1 fruit fly cellular context compared by ENCODE assay signal in genomic region chr3R:6397611-6398092, dm6.
TF ChIP-seq lines count a peak whose summit lies in the region.

No protein-coding gene starts in this region.

TF ChIP-seq in whole organism, embryonic, 481 proteins besides CTCF, POLR2A, EP300 and RAD21 (continued from another document and continues in another):
- no peak for TF ChIP-seq ato (GFP tag; IDR thresholded peaks at IDR 0.05; lab: Robert Waterston, UW; ENCODE audit: partially characterized antibody)
- peak; percentile 11 for TF ChIP-seq CG7556 (GFP tag; optimal IDR thresholded peaks at IDR 0.05; lab: Kevin White, UChicago)
- TF ChIP-seq Adf1 (GFP tag; IDR thresholded peaks at IDR 0.05; lab: Robert Waterston, UW): no peak
- TF ChIP-seq CG7786 (GFP tag; optimal IDR thresholded peaks at IDR 0.05; lab: Kevin White, UChicago): peak; percentile 45
- peak; percentile 20 for TF ChIP-seq CG12391 (tag; optimal IDR thresholded peaks at IDR 0.05; lab: Kevin White, UChicago)
- peak; percentile 14; the same call in 1 of the 2 replicates for TF ChIP-seq lmd (GFP tag; IDR thresholded peaks at IDR 0.05; lab: Robert Waterston, UW)
- no peak for TF ChIP-seq Neu2 (GFP tag; optimal IDR thresholded peaks at IDR 0.05; lab: Kevin White, UChicago; ENCODE audit: borderline replicate concordance)
- no peak for TF ChIP-seq fd3F (GFP tag; optimal IDR thresholded peaks at IDR 0.05; lab: Kevin White, UChicago)
- no peak for TF ChIP-seq cad (GFP tag; optimal IDR thresholded peaks at IDR 0.05; lab: Kevin White, UChicago)
- TF ChIP-seq gt (GFP tag; IDR thresholded peaks at IDR 0.05; lab: Robert Waterston, UW): no peak
- no peak for TF ChIP-seq Nf-YA (GFP tag; IDR thresholded peaks at IDR 0.05; lab: Robert Waterston, UW)
- no peak for TF ChIP-seq mirr (GFP tag; optimal IDR thresholded peaks at IDR 0.05; lab: Kevin White, UChicago)
- no peak for TF ChIP-seq CG16815 (GFP tag; optimal IDR thresholded peaks at IDR 0.05; lab: Kevin White, UChicago)
- no peak for TF ChIP-seq CG6689 (GFP tag; IDR thresholded peaks at IDR 0.05; lab: Robert Waterston, UW)
- no peak for TF ChIP-seq cato (GFP tag; optimal IDR thresholded peaks at IDR 0.05; lab: Kevin White, UChicago; ENCODE audit: borderline replicate concordance)
- no peak for TF ChIP-seq exex (tag; optimal IDR thresholded peaks at IDR 0.05; lab: Kevin White, UChicago)
- peak; percentile 24 for TF ChIP-seq CG2712 (tag; optimal IDR thresholded peaks at IDR 0.05; lab: Kevin White, UChicago)
- TF ChIP-seq tna (GFP tag; IDR thresholded peaks at IDR 0.05; lab: Robert Waterston, UW; ENCODE audit: partially characterized antibody): peak; percentile 68
- TF ChIP-seq jumu (GFP tag; optimal IDR thresholded peaks at IDR 0.05; lab: Kevin White, UChicago): peak; percentile 4
- no peak for TF ChIP-seq Poxn (GFP tag; IDR thresholded peaks at IDR 0.05; lab: Robert Waterston, UW)
- no peak for TF ChIP-seq CG1832 (GFP tag; optimal IDR thresholded peaks at IDR 0.05; lab: Kevin White, UChicago)
- TF ChIP-seq CG2120 (GFP tag; optimal IDR thresholded peaks at IDR 0.05; lab: Kevin White, UChicago): peak; percentile 61
- TF ChIP-seq Xrp1 (GFP tag; IDR thresholded peaks at IDR 0.05; lab: Robert Waterston, UW): peak; percentile 28; the same call in 1 of the 2 replicates
- TF ChIP-seq stwl (tag; optimal IDR thresholded peaks at IDR 0.05; lab: Kevin White, UChicago): no peak
- TF ChIP-seq CG15269 (tag; optimal IDR thresholded peaks at IDR 0.05; lab: Kevin White, UChicago): peak; percentile 34
- TF ChIP-seq CG12744 (GFP tag; optimal IDR thresholded peaks at IDR 0.05; lab: Kevin White, UChicago): no peak
- TF ChIP-seq h (optimal IDR thresholded peaks at IDR 0.05; lab: Kevin White, UChicago): no peak
- TF ChIP-seq Rfx (GFP tag; IDR thresholded peaks at IDR 0.05; lab: Robert Waterston, UW): 0 out of 2 replicates have a peak, but pooled peaks have one; percentile 23
- peak; percentile 55; the same call in 1 of the 3 replicates for TF ChIP-seq CG7963 (GFP tag; IDR thresholded peaks at IDR 0.05; lab: Robert Waterston, UW; ENCODE audit: partially characterized antibody)
- no peak; the same call in 1 of the 2 replicates for TF ChIP-seq slbo (GFP tag; IDR thresholded peaks at IDR 0.05; lab: Robert Waterston, UW)
- TF ChIP-seq lab (GFP tag; optimal IDR thresholded peaks at IDR 0.05; lab: Kevin White, UChicago): peak; percentile 27
- no peak for TF ChIP-seq CG3995 (GFP tag; optimal IDR thresholded peaks at IDR 0.05; lab: Kevin White, UChicago)
- no peak for TF ChIP-seq CG8359 (GFP tag; optimal IDR thresholded peaks at IDR 0.05; lab: Kevin White, UChicago; ENCODE audit: borderline replicate concordance)
- TF ChIP-seq CG13287 (GFP tag; IDR thresholded peaks at IDR 0.05; lab: Robert Waterston, UW; ENCODE audit: partially characterized antibody): no peak
- TF ChIP-seq Dfd (GFP tag; optimal IDR thresholded peaks at IDR 0.05; lab: Kevin White, UChicago): no peak
- no peak for TF ChIP-seq trh (GFP tag; optimal IDR thresholded peaks at IDR 0.05; lab: Kevin White, UChicago)
- TF ChIP-seq ap (GFP tag; IDR thresholded peaks at IDR 0.05; lab: Robert Waterston, UW): no peak
- TF ChIP-seq CoRest (tag; optimal IDR thresholded peaks at IDR 0.05; lab: Kevin White, UChicago): peak; percentile 48
- TF ChIP-seq fu2 (GFP tag; optimal IDR thresholded peaks at IDR 0.05; lab: Kevin White, UChicago): no peak
- no peak for TF ChIP-seq tll (GFP tag; optimal IDR thresholded peaks at IDR 0.05; lab: Kevin White, UChicago)
- TF ChIP-seq CG11247 (GFP tag; IDR thresholded peaks at IDR 0.05; lab: Robert Waterston, UW): no peak
- TF ChIP-seq CG18764 (GFP tag; optimal IDR thresholded peaks at IDR 0.05; lab: Kevin White, UChicago): no peak
- TF ChIP-seq CG6272 (GFP tag; IDR thresholded peaks at IDR 0.05; lab: Robert Waterston, UW): no peak
- TF ChIP-seq CG7745 (tag; optimal IDR thresholded peaks at IDR 0.05; lab: Kevin White, UChicago): no peak
- TF ChIP-seq Drgx (GFP tag; IDR thresholded peaks at IDR 0.05; lab: Robert Waterston, UW): no peak
- peak; percentile 50 for TF ChIP-seq CG18599 (GFP tag; optimal IDR thresholded peaks at IDR 0.05; lab: Kevin White, UChicago)
- peak; percentile 4 for TF ChIP-seq CG9609 (GFP tag; optimal IDR thresholded peaks at IDR 0.05; lab: Kevin White, UChicago)
- no peak for TF ChIP-seq CG3065 (GFP tag; optimal IDR thresholded peaks at IDR 0.05; lab: Kevin White, UChicago)
- TF ChIP-seq CG15479 (GFP tag; optimal IDR thresholded peaks at IDR 0.05; lab: Kevin White, UChicago): no peak
- TF ChIP-seq CG7987 (GFP tag; optimal IDR thresholded peaks at IDR 0.05; lab: Kevin White, UChicago): no peak
- no peak for TF ChIP-seq shn (GFP tag; optimal IDR thresholded peaks at IDR 0.05; lab: Kevin White, UChicago)
- peak; percentile 61 for TF ChIP-seq row (GFP tag; IDR thresholded peaks at IDR 0.05; lab: Robert Waterston, UW)
- TF ChIP-seq aop (GFP tag; IDR thresholded peaks at IDR 0.05; lab: Robert Waterston, UW): no peak
- TF ChIP-seq disco-r (GFP tag; optimal IDR thresholded peaks at IDR 0.05; lab: Kevin White, UChicago): no peak
- TF ChIP-seq sqz (GFP tag; optimal IDR thresholded peaks at IDR 0.05; lab: Kevin White, UChicago): no peak
- TF ChIP-seq Ssrp (tag; optimal IDR thresholded peaks at IDR 0.05; lab: Kevin White, UChicago): peak; percentile 21
- no peak for TF ChIP-seq pita (GFP tag; optimal IDR thresholded peaks at IDR 0.05; lab: Kevin White, UChicago)
- no peak for TF ChIP-seq schlank (tag; optimal IDR thresholded peaks at IDR 0.05; lab: Kevin White, UChicago)
- no peak for TF ChIP-seq trem (tag; optimal IDR thresholded peaks at IDR 0.05; lab: Kevin White, UChicago)
- no peak for TF ChIP-seq dpn (GFP tag; optimal IDR thresholded peaks at IDR 0.05; lab: Kevin White, UChicago)
- TF ChIP-seq hth (optimal IDR thresholded peaks at IDR 0.05; lab: Kevin White, UChicago): no peak
- TF ChIP-seq sim (GFP tag; IDR thresholded peaks at IDR 0.05; lab: Robert Waterston, UW): no peak
- no peak for TF ChIP-seq Stat92E (GFP tag; optimal IDR thresholded peaks at IDR 0.05; lab: Kevin White, UChicago)
- TF ChIP-seq CG1024 (GFP tag; IDR thresholded peaks at IDR 0.05; lab: Robert Waterston, UW): no peak
- peak; percentile 12 for TF ChIP-seq tap (tag; optimal IDR thresholded peaks at IDR 0.05; lab: Kevin White, UChicago)
- no peak for TF ChIP-seq Dp (GFP tag; optimal IDR thresholded peaks at IDR 0.05; lab: Kevin White, UChicago)
- TF ChIP-seq CG8281 (tag; optimal IDR thresholded peaks at IDR 0.05; lab: Kevin White, UChicago): no peak
- TF ChIP-seq zf30C (GFP tag; optimal IDR thresholded peaks at IDR 0.05; lab: Kevin White, UChicago): no peak
- no peak for TF ChIP-seq CG30431 (GFP tag; optimal IDR thresholded peaks at IDR 0.05; lab: Kevin White, UChicago)
- no peak for TF ChIP-seq pnt (GFP tag; optimal IDR thresholded peaks at IDR 0.05; lab: Kevin White, UChicago)
- 0 out of 3 replicates have a peak, but pooled peaks have one; percentile 30 for TF ChIP-seq CG6791 (GFP tag; IDR thresholded peaks at IDR 0.05; lab: Robert Waterston, UW; ENCODE audit: partially characterized antibody)
- no peak for TF ChIP-seq zen2 (GFP tag; IDR thresholded peaks at IDR 0.05; lab: Robert Waterston, UW; ENCODE audit: partially characterized antibody)
- no peak for TF ChIP-seq CG6654 (GFP tag; optimal IDR thresholded peaks at IDR 0.05; lab: Kevin White, UChicago)
- TF ChIP-seq Mrtf (GFP tag; IDR thresholded peaks at IDR 0.05; lab: Robert Waterston, UW): no peak
- no peak for TF ChIP-seq CG14014 (GFP tag; IDR thresholded peaks at IDR 0.05; lab: Robert Waterston, UW)
- TF ChIP-seq nerfin-2 (GFP tag; IDR thresholded peaks at IDR 0.05; lab: Robert Waterston, UW; ENCODE audit: partially characterized antibody): peak; percentile 49
- no peak for TF ChIP-seq CG5180 (GFP tag; optimal IDR thresholded peaks at IDR 0.05; lab: Kevin White, UChicago)
- TF ChIP-seq tup (GFP tag; optimal IDR thresholded peaks at IDR 0.05; lab: Kevin White, UChicago): no peak
- no peak for TF ChIP-seq NC2β (GFP tag; optimal IDR thresholded peaks at IDR 0.05; lab: Kevin White, UChicago)
- no peak for TF ChIP-seq Max (GFP tag; optimal IDR thresholded peaks at IDR 0.05; lab: Kevin White, UChicago)
- peak; percentile 27; the same call in 1 of the 2 replicates for TF ChIP-seq al (GFP tag; IDR thresholded peaks at IDR 0.05; lab: Robert Waterston, UW)
- TF ChIP-seq oc (tag; optimal IDR thresholded peaks at IDR 0.05; lab: Kevin White, UChicago): no peak
- no peak for TF ChIP-seq H15 (GFP tag; IDR thresholded peaks at IDR 0.05; lab: Robert Waterston, UW)
- TF ChIP-seq scrt (GFP tag; optimal IDR thresholded peaks at IDR 0.05; lab: Kevin White, UChicago): peak; percentile 2
- TF ChIP-seq Scr (GFP tag; IDR thresholded peaks at IDR 0.05; lab: Robert Waterston, UW; ENCODE audit: partially characterized antibody): peak; percentile 31; the same call in 1 of the 2 replicates
- no peak for TF ChIP-seq pum (GFP tag; optimal IDR thresholded peaks at IDR 0.05; lab: Kevin White, UChicago)
- no peak for TF ChIP-seq her (GFP tag; optimal IDR thresholded peaks at IDR 0.05; lab: Kevin White, UChicago)
- TF ChIP-seq MBD-R2 (GFP tag; IDR thresholded peaks at IDR 0.05; lab: Robert Waterston, UW): no peak
- no peak for TF ChIP-seq Fer2 (tag; optimal IDR thresholded peaks at IDR 0.05; lab: Kevin White, UChicago)
- no peak for TF ChIP-seq CG15696 (tag; optimal IDR thresholded peaks at IDR 0.05; lab: Kevin White, UChicago)
- no peak for TF ChIP-seq CrebB (tag; optimal IDR thresholded peaks at IDR 0.05; lab: Kevin White, UChicago)
- TF ChIP-seq bcd (GFP tag; optimal IDR thresholded peaks at IDR 0.05; lab: Kevin White, UChicago): no peak
- TF ChIP-seq usp (GFP tag; optimal IDR thresholded peaks at IDR 0.05; lab: Kevin White, UChicago): no peak
- TF ChIP-seq CG11696 (GFP tag; IDR thresholded peaks at IDR 0.05; lab: Robert Waterston, UW): no peak
- no peak for TF ChIP-seq Asciz (GFP tag; optimal IDR thresholded peaks at IDR 0.05; lab: Kevin White, UChicago)
- TF ChIP-seq CG11504 (tag; optimal IDR thresholded peaks at IDR 0.05; lab: Kevin White, UChicago): peak; percentile 53
- peak; percentile 2 for TF ChIP-seq CG4424 (GFP tag; optimal IDR thresholded peaks at IDR 0.05; lab: Kevin White, UChicago)
- no peak; the same call in 1 of the 3 replicates for TF ChIP-seq tgo (GFP tag; IDR thresholded peaks at IDR 0.05; lab: Robert Waterston, UW)
- TF ChIP-seq CG10543 (GFP tag; optimal IDR thresholded peaks at IDR 0.05; lab: Kevin White, UChicago): no peak
- TF ChIP-seq Bteb2 (GFP tag; optimal IDR thresholded peaks at IDR 0.05; lab: Kevin White, UChicago): no peak
- no peak for TF ChIP-seq CG17912 (GFP tag; optimal IDR thresholded peaks at IDR 0.05; lab: Kevin White, UChicago)
- TF ChIP-seq CG11695 (GFP tag; IDR thresholded peaks at IDR 0.05; lab: Robert Waterston, UW): no peak
- peak; percentile 4 for TF ChIP-seq Oli (tag; optimal IDR thresholded peaks at IDR 0.05; lab: Kevin White, UChicago)
- TF ChIP-seq CG8089 (GFP tag; optimal IDR thresholded peaks at IDR 0.05; lab: Kevin White, UChicago): no peak
- no peak for TF ChIP-seq corto (GFP tag; optimal IDR thresholded peaks at IDR 0.05; lab: Kevin White, UChicago)
- no peak for TF ChIP-seq hkb (optimal IDR thresholded peaks at IDR 0.05; lab: Kevin White, UChicago)
- TF ChIP-seq hkb (GFP tag; IDR thresholded peaks at IDR 0.05; lab: Robert Waterston, UW): no peak
- TF ChIP-seq CG33213 (GFP tag; optimal IDR thresholded peaks at IDR 0.05; lab: Kevin White, UChicago): no peak
- no peak for TF ChIP-seq jing (GFP tag; optimal IDR thresholded peaks at IDR 0.05; lab: Kevin White, UChicago)
- TF ChIP-seq tx (GFP tag; optimal IDR thresholded peaks at IDR 0.05; lab: Kevin White, UChicago): no peak
- TF ChIP-seq gsb (GFP tag; IDR thresholded peaks at IDR 0.05; lab: Robert Waterston, UW): no peak
- TF ChIP-seq CG11456 (GFP tag; IDR thresholded peaks at IDR 0.05; lab: Robert Waterston, UW): no peak
- TF ChIP-seq lola (GFP tag; optimal IDR thresholded peaks at IDR 0.05; lab: Kevin White, UChicago): no peak
- no peak for TF ChIP-seq salm (tag; optimal IDR thresholded peaks at IDR 0.05; lab: Kevin White, UChicago)
- TF ChIP-seq Oaz (GFP tag; IDR thresholded peaks at IDR 0.05; lab: Robert Waterston, UW): no peak
- no peak for TF ChIP-seq CG18262 (tag; optimal IDR thresholded peaks at IDR 0.05; lab: Kevin White, UChicago)
- TF ChIP-seq Trl (optimal IDR thresholded peaks at IDR 0.05; lab: Kevin White, UChicago): no peak
- no peak for TF ChIP-seq Trl (GFP tag; optimal IDR thresholded peaks at IDR 0.05; lab: Kevin White, UChicago)
- TF ChIP-seq CG9727 (GFP tag; optimal IDR thresholded peaks at IDR 0.05; lab: Kevin White, UChicago): no peak
- no peak for TF ChIP-seq chn (GFP tag; optimal IDR thresholded peaks at IDR 0.05; lab: Kevin White, UChicago)
- no peak for TF ChIP-seq CG15514 (GFP tag; optimal IDR thresholded peaks at IDR 0.05; lab: Kevin White, UChicago)
- no peak for TF ChIP-seq CG8478 (optimal IDR thresholded peaks at IDR 0.05; lab: Kevin White, UChicago)
- no peak for TF ChIP-seq vvl (GFP tag; IDR thresholded peaks at IDR 0.05; lab: Robert Waterston, UW)
- TF ChIP-seq MESR4 (GFP tag; optimal IDR thresholded peaks at IDR 0.05; lab: Kevin White, UChicago): no peak
- no peak for TF ChIP-seq CG34224 (GFP tag; IDR thresholded peaks at IDR 0.05; lab: Robert Waterston, UW; ENCODE audit: partially characterized antibody)
- TF ChIP-seq Usf (GFP tag; optimal IDR thresholded peaks at IDR 0.05; lab: Kevin White, UChicago): no peak
- no peak for TF ChIP-seq CG30020 (tag; optimal IDR thresholded peaks at IDR 0.05; lab: Kevin White, UChicago)
- TF ChIP-seq Mad (GFP tag; optimal IDR thresholded peaks at IDR 0.05; lab: Kevin White, UChicago): no peak
- no peak for TF ChIP-seq bowl (GFP tag; IDR thresholded peaks at IDR 0.05; lab: Robert Waterston, UW)
- TF ChIP-seq CG1233 (GFP tag; optimal IDR thresholded peaks at IDR 0.05; lab: Kevin White, UChicago): peak; percentile 10
- no peak for TF ChIP-seq yki (optimal IDR thresholded peaks at IDR 0.05; lab: Kevin White, UChicago)
- TF ChIP-seq CG1792 (GFP tag; optimal IDR thresholded peaks at IDR 0.05; lab: Kevin White, UChicago): no peak
- TF ChIP-seq gce (GFP tag; IDR thresholded peaks at IDR 0.05; lab: Robert Waterston, UW): 0 out of 3 replicates have a peak, but pooled peaks have one; percentile 14
- TF ChIP-seq CG8924 (tag; optimal IDR thresholded peaks at IDR 0.05; lab: Kevin White, UChicago): no peak
- TF ChIP-seq CG12942 (GFP tag; optimal IDR thresholded peaks at IDR 0.05; lab: Kevin White, UChicago): no peak
- TF ChIP-seq CG11085 (GFP tag; IDR thresholded peaks at IDR 0.05; lab: Robert Waterston, UW): no peak
- TF ChIP-seq kah (GFP tag; optimal IDR thresholded peaks at IDR 0.05; lab: Kevin White, UChicago): no peak
